Worm (Caenorhabditis elegans) whole organism, L3 larva: ENCODE data around the gene C43D7.8.

Experiments used
- R02D3.7 ChIP-seq: fragments of 150-350 bp; optimal IDR thresholded peaks from 2 replicates; lab custom pipeline; 2014; ENCODE audit warnings: missing biosample characterization, missing genetic modification characterization
- ZK546.5 ChIP-seq: sonication (generic microtip); optimal IDR thresholded peaks from 2 replicates; lab custom pipeline; 2017; ENCODE audit warnings: missing biosample characterization, missing genetic modification characterization
- ama-1 ChIP-seq: fragments of 150-350 bp; optimal IDR thresholded peaks from 2 replicates; lab custom pipeline; 2018
- ceh-28 ChIP-seq: fragments of 150-350 bp; optimal IDR thresholded peaks from 2 replicates; lab custom pipeline; 2014; ENCODE audit warnings: missing biosample characterization, missing genetic modification reagents, missing genetic modification characterization
- daf-12 ChIP-seq: fragments of 150-350 bp; optimal IDR thresholded peaks from 2 replicates; lab custom pipeline; 2014; ENCODE audit warnings: missing biosample characterization, missing genetic modification reagents, missing genetic modification characterization
- egl-27 ChIP-seq: sonication (generic microtip); optimal IDR thresholded peaks from 4 replicates; lab custom pipeline; 2017; ENCODE audit warnings: missing biosample characterization, missing genetic modification reagents, missing genetic modification characterization
- egl-5 ChIP-seq: fragments of 150-350 bp; optimal IDR thresholded peaks from 2 replicates; lab custom pipeline; 2017; ENCODE audit warnings: missing biosample characterization, missing genetic modification reagents, missing genetic modification characterization, inconsistent platforms
- elt-1 ChIP-seq: fragments of 150-350 bp; optimal IDR thresholded peaks from 2 replicates; lab custom pipeline; 2014; ENCODE audit warnings: missing biosample characterization, missing genetic modification characterization
- elt-2 ChIP-seq: sonication (generic microtip); optimal IDR thresholded peaks from 2 replicates; lab custom pipeline; 2016; ENCODE audit warnings: missing genetic modification reagents, mild to moderate bottlenecking, missing genetic modification characterization, missing compliant biosample characterization
- elt-3 ChIP-seq, 3 experiments: fragments of 150-350 bp in 1 of 3; sonication (generic microtip) in 2 of 3; optimal IDR thresholded peaks; 2 replicates in 2 of 3; 4 replicates in 1 of 3; lab custom pipeline; 2014 to 2017; ENCODE audit warnings: missing biosample characterization in 3 of 3, missing genetic modification characterization in 3 of 3
- eor-1 ChIP-seq, 2 experiments: fragments of 150-350 bp; optimal IDR thresholded peaks; 2 replicates each; lab custom pipeline; 2014 to 2018; ENCODE audit warnings: missing biosample characterization in 2 of 2, missing genetic modification characterization in 2 of 2
- fkh-10 ChIP-seq: sonication (generic microtip); optimal IDR thresholded peaks from 2 replicates; lab custom pipeline; 2017; ENCODE audit warnings: missing biosample characterization, missing genetic modification reagents, missing genetic modification characterization
- fos-1 ChIP-seq: fragments of 150-350 bp; optimal IDR thresholded peaks from 2 replicates; lab custom pipeline; 2014; ENCODE audit warnings: missing biosample characterization, missing genetic modification characterization
- hmg-11 ChIP-seq: sonication (generic microtip); optimal IDR thresholded peaks from 2 replicates; lab custom pipeline; 2016; ENCODE audit warnings: missing genetic modification characterization, missing compliant biosample characterization
- jun-1 ChIP-seq: fragments of 150-350 bp; optimal IDR thresholded peaks from 2 replicates; lab custom pipeline; 2014; ENCODE audit warnings: missing biosample characterization, missing genetic modification reagents, missing genetic modification characterization
- lin-15B ChIP-seq: fragments of 150-350 bp; optimal IDR thresholded peaks from 2 replicates; lab custom pipeline; 2014; ENCODE audit warnings: missing biosample characterization, missing genetic modification characterization
- lin-39 ChIP-seq: fragments of 150-350 bp; optimal IDR thresholded peaks from 2 replicates; lab custom pipeline; 2018; ENCODE audit warnings: missing biosample characterization, missing genetic modification reagents, missing genetic modification characterization
- lsy-12 ChIP-seq: sonication (generic microtip); optimal IDR thresholded peaks from 2 replicates; lab custom pipeline; 2016; ENCODE audit warnings: mild to moderate bottlenecking, missing genetic modification characterization, missing compliant biosample characterization
- mdl-1 ChIP-seq: fragments of 150-350 bp; optimal IDR thresholded peaks from 2 replicates; lab custom pipeline; 2014; ENCODE audit warnings: missing biosample characterization, missing genetic modification characterization
- mml-1 ChIP-seq: fragments of 150-350 bp; sonication (generic microtip); optimal IDR thresholded peaks from 3 replicates; lab custom pipeline; 2014; ENCODE audit warnings: missing biosample characterization, missing genetic modification characterization
- nfya-1 ChIP-seq: sonication (generic microtip); optimal IDR thresholded peaks from 2 replicates; lab custom pipeline; 2017; ENCODE audit warnings: missing genetic modification characterization, mild to moderate bottlenecking, missing compliant biosample characterization, antibody characterized with exemption, moderate library complexity; ENCODE audit not compliant: insufficient read depth
- nhr-11 ChIP-seq: fragments of 150-350 bp; optimal IDR thresholded peaks from 2 replicates; lab custom pipeline; 2014; ENCODE audit warnings: missing biosample characterization, missing genetic modification characterization
- nhr-12 ChIP-seq: fragments of 150-350 bp; optimal IDR thresholded peaks from 2 replicates; lab custom pipeline; 2014; ENCODE audit warnings: missing biosample characterization, missing genetic modification characterization
- nhr-23 ChIP-seq: fragments of 150-350 bp; optimal IDR thresholded peaks from 2 replicates; lab custom pipeline; 2014; ENCODE audit warnings: missing biosample characterization, missing genetic modification reagents, missing genetic modification characterization
- nhr-237 ChIP-seq: fragments of 150-350 bp; optimal IDR thresholded peaks from 2 replicates; lab custom pipeline; 2014; ENCODE audit warnings: missing biosample characterization, missing genetic modification characterization
- nhr-28 ChIP-seq: fragments of 150-350 bp; optimal IDR thresholded peaks from 2 replicates; lab custom pipeline; 2014; ENCODE audit warnings: missing biosample characterization, missing genetic modification characterization
- nhr-43 ChIP-seq: sonication (generic microtip); optimal IDR thresholded peaks from 2 replicates; lab custom pipeline; 2016; ENCODE audit warnings: mild to moderate bottlenecking, missing genetic modification characterization, missing compliant biosample characterization; ENCODE audit not compliant: poor library complexity, severe bottlenecking
- nhr-76 ChIP-seq: fragments of 150-350 bp; sonication (generic microtip); optimal IDR thresholded peaks from 5 replicates; lab custom pipeline; 2014; ENCODE audit warnings: missing biosample characterization, missing genetic modification characterization
- pha-4 ChIP-seq: fragments of 150-350 bp; optimal IDR thresholded peaks from 2 replicates; lab custom pipeline; 2014; ENCODE audit warnings: missing biosample characterization, missing genetic modification reagents, missing genetic modification characterization
- sea-2 ChIP-seq: fragments of 150-350 bp; sonication (generic microtip); optimal IDR thresholded peaks from 4 replicates; lab custom pipeline; 2014; ENCODE audit warnings: missing biosample characterization, missing genetic modification reagents, missing genetic modification characterization
- skn-1 ChIP-seq: fragments of 150-350 bp; optimal IDR thresholded peaks from 2 replicates; lab custom pipeline; 2014; ENCODE audit warnings: missing biosample characterization, missing genetic modification characterization
- tbx-2 ChIP-seq: sonication (generic microtip); optimal IDR thresholded peaks from 2 replicates; lab custom pipeline; 2016; ENCODE audit warnings: mild to moderate bottlenecking, missing genetic modification characterization, missing compliant biosample characterization
- unc-62 ChIP-seq: fragments of 150-350 bp; sonication (generic microtip); optimal IDR thresholded peaks from 4 replicates; lab custom pipeline; 2014; ENCODE audit warnings: missing biosample characterization, missing genetic modification reagents, missing genetic modification characterization
- zag-1 ChIP-seq: fragments of 150-350 bp; optimal IDR thresholded peaks from 2 replicates; lab custom pipeline; 2014; ENCODE audit warnings: missing biosample characterization, missing genetic modification characterization
- ztf-11 ChIP-seq: fragments of 150-350 bp; optimal IDR thresholded peaks from 2 replicates; lab custom pipeline; 2014; ENCODE audit warnings: missing biosample characterization, missing genetic modification characterization
- ztf-4 ChIP-seq: fragments of 150-350 bp; optimal IDR thresholded peaks from 2 replicates; lab custom pipeline; 2014; ENCODE audit warnings: missing biosample characterization, missing genetic modification characterization

The C43D7.8 gene

ce11 chrV:19311391-19311790, at the start of gene C43D7.8:
Gene C43D7.8, minus strand, starts transcription at chrV:19311491.
- no peak for TF ChIP-seq R02D3.7 (tag; lab: Kevin White, UChicago)
- TF ChIP-seq nhr-76 (tag; lab: Kevin White, UChicago), result no peak
- no peak for TF ChIP-seq elt-1 (tag; lab: Kevin White, UChicago)
- no peak for TF ChIP-seq jun-1 (tag; lab: Kevin White, UChicago)
- no peak for TF ChIP-seq ZK546.5 (tag; lab: Kevin White, UChicago)
- TF ChIP-seq, all 47 proteins: peak for 0

- TF ChIP-seq ama-1 (lab: Kevin White, UChicago) (no peak), nfya-1 (tag; lab: Kevin White, UChicago) (peak; percentile 3), daf-12 (tag; lab: Kevin White, UChicago) (no peak), lin-39 (tag; lab: Kevin White, UChicago) (peak; percentile 37), nhr-11 (tag; lab: Kevin White, UChicago) (no peak)
Measured at ce11 chrV:19358039-19358438, 46.7 kb upstream of the C43D7.8 start.

ce11 chrV:19356717-19357116, 45.4 kb upstream of the C43D7.8 start:
- TF ChIP-seq egl-27 (tag; lab: Kevin White, UChicago) (no peak), mml-1 (tag; lab: Kevin White, UChicago) (no peak), fos-1 (tag; lab: Kevin White, UChicago) (no peak), nhr-28 (tag; lab: Kevin White, UChicago) (no peak), nhr-23 (tag; lab: Kevin White, UChicago) (no peak), elt-3 (tag; optimal IDR thresholded peaks at IDR 0.05; lab: Kevin White, UChicago) (no peak), tbx-2 (tag; lab: Kevin White, UChicago) (no peak), nhr-237 (no peak), elt-2 (tag; lab: Kevin White, UChicago) (no peak), sea-2 (GFP tag; lab: Kevin White, UChicago) (no peak), nhr-43 (tag; lab: Kevin White, UChicago) (no peak), fkh-10 (GFP tag; lab: Kevin White, UChicago) (no peak), nfya-1 (tag; lab: Kevin White, UChicago) (no peak), skn-1 (tag; lab: Kevin White, UChicago) (no peak), R02D3.7 (tag; lab: Kevin White, UChicago) (no peak), mdl-1 (no peak), lin-15B (no peak)

- no peak for TF ChIP-seq nhr-23 (tag; lab: Kevin White, UChicago)
- no peak for TF ChIP-seq elt-1 (tag; lab: Kevin White, UChicago)
- TF ChIP-seq jun-1 (tag; lab: Kevin White, UChicago), result no peak
- TF ChIP-seq unc-62 (GFP tag; lab: Kevin White, UChicago), result no peak
- TF ChIP-seq lin-15B, result no peak
- TF ChIP-seq pha-4 (tag; lab: Kevin White, UChicago), result no peak
- no peak for TF ChIP-seq fos-1 (tag; lab: Kevin White, UChicago)
- no peak for TF ChIP-seq eor-1 (tag; optimal IDR thresholded peaks at IDR 0.05; lab: Kevin White, UChicago)
- TF ChIP-seq hmg-11 (tag; lab: Kevin White, UChicago), result no peak
- TF ChIP-seq egl-5 (tag; lab: Kevin White, UChicago), result no peak
- TF ChIP-seq lsy-12 (tag; lab: Kevin White, UChicago), result no peak
- no peak for TF ChIP-seq ceh-28
- no peak for TF ChIP-seq nhr-43 (tag; lab: Kevin White, UChicago)
- TF ChIP-seq mml-1 (tag; lab: Kevin White, UChicago), result no peak
- TF ChIP-seq ztf-11 (tag; lab: Kevin White, UChicago), result no peak
- TF ChIP-seq nhr-12 (tag; lab: Kevin White, UChicago), result no peak
- TF ChIP-seq ZK546.5 (tag; lab: Kevin White, UChicago), result no peak
Measured at ce11 chrV:19355219-19355618, 43.9 kb upstream of the C43D7.8 start.

- TF ChIP-seq lin-15B (no peak), R02D3.7 (tag; lab: Kevin White, UChicago) (no peak), fos-1 (tag; lab: Kevin White, UChicago) (no peak), zag-1 (tag; lab: Kevin White, UChicago) (no peak), elt-3 (tag; optimal IDR thresholded peaks at IDR 0.05; lab: Kevin White, UChicago) (no peak), nhr-237 (no peak), skn-1 (tag; lab: Kevin White, UChicago) (no peak), lsy-12 (tag; lab: Kevin White, UChicago) (no peak), egl-27 (tag; lab: Kevin White, UChicago) (no peak), unc-62 (GFP tag; lab: Kevin White, UChicago) (no peak), ztf-4 (no peak), egl-5 (tag; lab: Kevin White, UChicago) (no peak), pha-4 (tag; lab: Kevin White, UChicago) (no peak), tbx-2 (tag; lab: Kevin White, UChicago) (no peak)
Measured at ce11 chrV:19354506-19354905, 43.2 kb upstream of the C43D7.8 start.
